Fruit fly (Drosophila melanogaster) whole organism, embryonic: ENCODE data around the gene Rpp30.

Source experiments
- Asciz ChIP-seq: fragments of 200-800 bp; sonication (Bioruptor generic); optimal IDR thresholded peaks from 2 replicates; lab custom pipeline; 2017; ENCODE audit warnings: missing biosample characterization, mild to moderate bottlenecking, missing genetic modification characterization, missing genetic modification reagents
- Bdp1 ChIP-seq: fragments of 200-800 bp; sonication (Bioruptor generic); optimal IDR thresholded peaks from 3 replicates; lab custom pipeline; 2016; ENCODE audit warnings: missing biosample characterization, missing genetic modification characterization
- Blimp-1 ChIP-seq: fragments of 200-800 bp; sonication (Bioruptor generic); optimal IDR thresholded peaks from 3 replicates; lab custom pipeline; 2018; ENCODE audit warnings: missing biosample characterization, missing genetic modification characterization, mild to moderate bottlenecking, moderate library complexity, missing genetic modification reagents
- CG12236 ChIP-seq: fragments of 200-800 bp; sonication (Bioruptor generic); optimal IDR thresholded peaks from 2 replicates; lab custom pipeline; 2016; ENCODE audit warnings: missing biosample characterization, missing genetic modification characterization
- CG15011 ChIP-seq: fragments of 200-800 bp; sonication (Bioruptor generic); optimal IDR thresholded peaks from 3 replicates; lab custom pipeline; 2018; ENCODE audit warnings: missing biosample characterization, mild to moderate bottlenecking, missing genetic modification characterization
- CG17186 ChIP-seq: fragments of 200-800 bp; sonication (Bioruptor generic); optimal IDR thresholded peaks from 3 replicates; lab custom pipeline; 2017; ENCODE audit warnings: missing biosample characterization, missing genetic modification reagents, missing genetic modification characterization
- CG18619 ChIP-seq: fragments of 200-800 bp; sonication (Bioruptor generic); optimal IDR thresholded peaks from 3 replicates; lab custom pipeline; 2017; ENCODE audit warnings: missing biosample characterization, mild to moderate bottlenecking, missing genetic modification characterization
- CG31224 ChIP-seq: fragments of 200-800 bp; sonication (Bioruptor generic); IDR thresholded peaks from 2 replicates; pipeline ENCODE4 v1.3.6; 2022; ENCODE audit warnings: missing biosample characterization, missing genetic modification characterization
- CG34376 ChIP-seq: fragments of 200-800 bp; sonication (Bioruptor generic); optimal IDR thresholded peaks from 2 replicates; lab custom pipeline; 2018; ENCODE audit warnings: missing biosample characterization, mild to moderate bottlenecking, missing genetic modification characterization
- CG4360 ChIP-seq: fragments of 200-800 bp; sonication (Bioruptor generic); IDR thresholded peaks from 2 replicates; pipeline ENCODE4 v1.3.6; 2022; ENCODE audit warnings: missing biosample characterization, missing genetic modification characterization
- CG43689 ChIP-seq: fragments of 200-800 bp; sonication (Bioruptor generic); IDR thresholded peaks from 2 replicates; pipeline ENCODE4 v1.3.6; 2022; ENCODE audit warnings: missing biosample characterization, missing genetic modification characterization
- CG6254 ChIP-seq: fragments of 200-800 bp; sonication (Bioruptor generic); optimal IDR thresholded peaks from 3 replicates; lab custom pipeline; 2017; ENCODE audit warnings: mild to moderate bottlenecking, missing biosample characterization, missing genetic modification reagents, missing genetic modification characterization
- CG6813 ChIP-seq: fragments of 200-800 bp; sonication (Bioruptor generic); optimal IDR thresholded peaks from 2 replicates; lab custom pipeline; 2017; ENCODE audit warnings: missing biosample characterization, missing genetic modification characterization, mild to moderate bottlenecking, moderate library complexity, missing genetic modification reagents
- CG8089 ChIP-seq: fragments of 200-800 bp; sonication (Bioruptor generic); optimal IDR thresholded peaks from 3 replicates; lab custom pipeline; 2016; ENCODE audit warnings: missing biosample characterization, missing genetic modification characterization
- CG8388 ChIP-seq: fragments of 200-800 bp; sonication (Bioruptor generic); optimal IDR thresholded peaks from 2 replicates; lab custom pipeline; 2019; ENCODE audit warnings: missing biosample characterization, mild to moderate bottlenecking, missing genetic modification characterization, moderate library complexity
- CG9932 ChIP-seq: fragments of 200-800 bp; sonication (Bioruptor generic); IDR thresholded peaks from 2 replicates; pipeline ENCODE4 v1.3.6; 2022; ENCODE audit warnings: missing biosample characterization, missing genetic modification characterization
- D19B ChIP-seq: fragments of 200-800 bp; sonication (Bioruptor generic); optimal IDR thresholded peaks from 2 replicates; lab custom pipeline; 2017; ENCODE audit warnings: missing biosample characterization, mild to moderate bottlenecking, missing genetic modification characterization
- Elba2 ChIP-seq: fragments of 200-800 bp; sonication (Bioruptor generic); optimal IDR thresholded peaks from 3 replicates; lab custom pipeline; 2016; ENCODE audit warnings: missing biosample characterization, missing genetic modification characterization
- H2.0 ChIP-seq: fragments of 200-800 bp; sonication (Bioruptor generic); IDR thresholded peaks from 2 replicates; pipeline ENCODE4 v1.3.6; 2022; ENCODE audit warnings: missing biosample characterization, missing genetic modification characterization
- HmgZ ChIP-seq: fragments of 200-800 bp; sonication (Bioruptor generic); optimal IDR thresholded peaks from 2 replicates; lab custom pipeline; 2018; ENCODE audit warnings: missing biosample characterization, mild to moderate bottlenecking, missing genetic modification characterization
- Jarid2 ChIP-seq: fragments of 200-800 bp; sonication (Bioruptor generic); optimal IDR thresholded peaks from 3 replicates; lab custom pipeline; 2017; ENCODE audit warnings: mild to moderate bottlenecking, missing biosample characterization, missing genetic modification reagents, missing genetic modification characterization
- Mad ChIP-seq: fragments of 200-800 bp; sonication (Bioruptor generic); optimal IDR thresholded peaks from 2 replicates; lab custom pipeline; 2016; ENCODE audit warnings: missing biosample characterization, missing genetic modification characterization
- Six4 ChIP-seq: fragments of 200-800 bp; sonication (Bioruptor generic); optimal IDR thresholded peaks from 2 replicates; lab custom pipeline; 2016; ENCODE audit warnings: missing biosample characterization, missing genetic modification characterization
- TFAM ChIP-seq: fragments of 200-800 bp; sonication (Bioruptor generic); optimal IDR thresholded peaks from 2 replicates; lab custom pipeline; 2017; ENCODE audit warnings: missing biosample characterization, missing genetic modification characterization, inconsistent platforms
- aop ChIP-seq: fragments of 200-800 bp; sonication (Bioruptor generic); IDR thresholded peaks from 2 replicates; pipeline ENCODE4 v1.3.6; 2022; ENCODE audit warnings: missing biosample characterization, missing genetic modification characterization
- ci ChIP-seq: fragments of 200-800 bp; sonication (Bioruptor generic); IDR thresholded peaks from 3 replicates; pipeline ENCODE4 v1.3.6; 2022; ENCODE audit warnings: missing biosample characterization, missing genetic modification characterization
- crol ChIP-seq: fragments of 200-800 bp; sonication (Bioruptor generic); IDR thresholded peaks from 2 replicates; pipeline ENCODE4 v1.3.6; 2022; ENCODE audit warnings: missing biosample characterization, missing genetic modification characterization
- disco-r ChIP-seq: fragments of 200-800 bp; sonication (Bioruptor generic); optimal IDR thresholded peaks from 2 replicates; lab custom pipeline; 2016; ENCODE audit warnings: missing biosample characterization, missing genetic modification characterization
- dmrt11E ChIP-seq: fragments of 200-800 bp; sonication (Bioruptor generic); optimal IDR thresholded peaks from 3 replicates; lab custom pipeline; 2018; ENCODE audit warnings: missing biosample characterization, mild to moderate bottlenecking, missing genetic modification characterization, moderate library complexity
- fu2 ChIP-seq: fragments of 200-800 bp; sonication (Bioruptor generic); optimal IDR thresholded peaks from 2 replicates; lab custom pipeline; 2016; ENCODE audit warnings: missing biosample characterization, missing genetic modification characterization
- gem ChIP-seq: fragments of 200-800 bp; sonication (Bioruptor generic); optimal IDR thresholded peaks from 2 replicates; lab custom pipeline; 2019; ENCODE audit warnings: missing biosample characterization, mild to moderate bottlenecking, missing genetic modification characterization, moderate library complexity
- gsb ChIP-seq: fragments of 200-800 bp; sonication (Bioruptor generic); IDR thresholded peaks from 2 replicates; pipeline ENCODE4 v1.3.6; 2022; ENCODE audit warnings: missing biosample characterization, missing genetic modification characterization
- gsb-n ChIP-seq: fragments of 200-800 bp; sonication (Bioruptor generic); optimal IDR thresholded peaks from 3 replicates; lab custom pipeline; 2018; ENCODE audit warnings: missing biosample characterization, mild to moderate bottlenecking, missing genetic modification characterization
- hb ChIP-seq: fragments of 200-800 bp; sonication (Bioruptor generic); IDR thresholded peaks from 3 replicates; pipeline ENCODE4 v1.3.6; 2022; ENCODE audit warnings: missing biosample characterization, missing genetic modification characterization; ENCODE audit not compliant: partially characterized antibody
- jigr1 ChIP-seq: fragments of 200-800 bp; sonication (Bioruptor generic); IDR thresholded peaks from 3 replicates; pipeline ENCODE4 v1.3.6; 2022; ENCODE audit warnings: missing biosample characterization, missing genetic modification characterization
- kah ChIP-seq: fragments of 200-800 bp; sonication (Bioruptor generic); optimal IDR thresholded peaks from 2 replicates; lab custom pipeline; 2018; ENCODE audit warnings: missing biosample characterization, mild to moderate bottlenecking, missing genetic modification characterization
- lilli ChIP-seq: fragments of 200-800 bp; sonication (Bioruptor generic); optimal IDR thresholded peaks from 3 replicates; lab custom pipeline; 2016; ENCODE audit warnings: missing biosample characterization, missing genetic modification characterization
- nau ChIP-seq: fragments of 200-800 bp; sonication (Bioruptor generic); optimal IDR thresholded peaks from 3 replicates; lab custom pipeline; 2017; ENCODE audit warnings: missing biosample characterization, mild to moderate bottlenecking, missing genetic modification characterization, missing genetic modification reagents
- nerfin-1 ChIP-seq: fragments of 200-800 bp; sonication (Bioruptor generic); optimal IDR thresholded peaks from 3 replicates; lab custom pipeline; 2019; ENCODE audit warnings: missing biosample characterization, mild to moderate bottlenecking, missing genetic modification characterization, moderate library complexity
- odd ChIP-seq: fragments of 200-800 bp; sonication (Bioruptor generic); optimal IDR thresholded peaks from 2 replicates; lab custom pipeline; 2017; ENCODE audit warnings: missing biosample characterization, mild to moderate bottlenecking, missing genetic modification characterization
- pb ChIP-seq: fragments of 200-800 bp; sonication (Bioruptor generic); optimal IDR thresholded peaks from 3 replicates; lab custom pipeline; 2016; ENCODE audit warnings: missing biosample characterization, missing genetic modification characterization
- pita ChIP-seq: fragments of 200-800 bp; sonication (Bioruptor generic); optimal IDR thresholded peaks from 2 replicates; lab custom pipeline; 2017; ENCODE audit warnings: missing biosample characterization, mild to moderate bottlenecking, missing genetic modification characterization
- row ChIP-seq: fragments of 200-800 bp; sonication (Bioruptor generic); IDR thresholded peaks from 3 replicates; pipeline ENCODE4 v1.3.6; 2022; ENCODE audit warnings: missing biosample characterization, missing genetic modification characterization
- sisA ChIP-seq: fragments of 200-800 bp; sonication (Bioruptor generic); IDR thresholded peaks from 2 replicates; pipeline ENCODE4 v1.3.6; 2022; ENCODE audit warnings: missing biosample characterization, missing genetic modification characterization
- slp2 ChIP-seq: fragments of 200-800 bp; sonication (Bioruptor generic); optimal IDR thresholded peaks from 2 replicates; lab custom pipeline; 2016; ENCODE audit warnings: missing biosample characterization, missing genetic modification characterization
- stwl ChIP-seq: fragments of 200-800 bp; sonication (Bioruptor generic); optimal IDR thresholded peaks from 3 replicates; lab custom pipeline; 2018; ENCODE audit warnings: missing biosample characterization, mild to moderate bottlenecking, missing genetic modification characterization, moderate library complexity
- tll ChIP-seq, 2 experiments: fragments of 200-800 bp in 1 of 2; fragments of >200 bp in 1 of 2; sonication (Bioruptor generic) in 1 of 2; optimal IDR thresholded peaks; 2 replicates each; lab custom pipeline; 2017 to 2019; ENCODE audit warnings: missing biosample characterization in 2 of 2, missing genetic modification characterization in 2 of 2, mild to moderate bottlenecking in 1 of 2, moderate library complexity in 1 of 2
- tx ChIP-seq: fragments of 200-800 bp; sonication (Bioruptor generic); optimal IDR thresholded peaks from 2 replicates; lab custom pipeline; 2016; ENCODE audit warnings: missing biosample characterization, missing genetic modification characterization
- unc-4 ChIP-seq: fragments of 200-800 bp; sonication (Bioruptor generic); IDR thresholded peaks from 2 replicates; pipeline ENCODE4 v1.3.6; 2022; ENCODE audit warnings: missing biosample characterization, missing genetic modification characterization; ENCODE audit not compliant: partially characterized antibody
- wek ChIP-seq: fragments of 200-800 bp; sonication (Bioruptor generic); optimal IDR thresholded peaks from 3 replicates; lab custom pipeline; 2018; ENCODE audit warnings: missing biosample characterization, mild to moderate bottlenecking, missing genetic modification characterization, moderate library complexity

Gene Rpp30

DNA sequence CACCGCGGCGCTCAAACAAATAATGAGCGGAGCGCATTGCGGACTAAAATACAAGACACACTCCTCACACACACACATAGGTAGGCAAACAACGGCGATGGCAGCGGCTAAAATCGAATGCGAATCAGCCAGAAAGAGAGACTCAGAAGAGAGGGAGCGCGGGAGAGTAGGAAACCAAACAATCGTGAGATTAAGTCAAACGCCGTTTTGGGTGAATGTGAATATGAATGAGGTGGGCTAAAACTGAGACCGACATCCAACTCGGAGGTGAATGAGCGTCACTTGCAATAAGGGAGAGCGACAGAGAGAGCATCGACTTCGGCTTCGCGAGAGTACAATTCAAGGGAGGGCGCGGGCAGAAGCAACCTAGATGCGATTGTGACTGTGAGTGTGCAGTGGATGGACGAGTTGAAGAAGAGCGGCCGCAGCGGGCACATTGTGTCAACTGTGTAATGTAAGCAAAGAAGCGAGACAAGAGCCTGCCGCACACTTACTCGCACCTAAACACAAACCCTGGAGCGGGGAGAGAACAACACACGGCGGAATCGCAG is 30.2 kb downstream of the Rpp30 start (continued):
- TF ChIP-seq Elba2, result no peak
- TF ChIP-seq row, result no peak
- TF ChIP-seq CG34376 (GFP tag; lab: Kevin White, UChicago), result peak; percentile 5
- no peak for TF ChIP-seq gem
- peak in 1 of 2 experiments; percentile 93 for TF ChIP-seq tll (GFP tag; optimal IDR thresholded peaks at IDR 0.05; lab: Kevin White, UChicago)
- no peak for TF ChIP-seq CG8089 (GFP tag; lab: Kevin White, UChicago)
- TF ChIP-seq aop (GFP tag; lab: Robert Waterston, UW), result no peak
- TF ChIP-seq nau (GFP tag; lab: Kevin White, UChicago), result no peak
- TF ChIP-seq pita (GFP tag; lab: Kevin White, UChicago), result no peak
- peak; percentile 92 for TF ChIP-seq crol (GFP tag; lab: Robert Waterston, UW)
- no peak for TF ChIP-seq D19B (GFP tag; lab: Kevin White, UChicago)
- TF ChIP-seq CG4360 (GFP tag; lab: Robert Waterston, UW), result peak; percentile 29; the same call in 1 of the 2 replicates
- 0 out of 2 replicates have a peak, but pooled peaks have one; percentile 11 for TF ChIP-seq gsb (GFP tag; lab: Robert Waterston, UW)
- no peak for TF ChIP-seq CG31224 (GFP tag; lab: Robert Waterston, UW)
- peak; percentile 20 for TF ChIP-seq gsb-n (tag; lab: Kevin White, UChicago)
- no peak for TF ChIP-seq TFAM (GFP tag; lab: Kevin White, UChicago)
- TF ChIP-seq CG8388 (GFP tag; lab: Kevin White, UChicago), result no peak
- TF ChIP-seq odd (GFP tag; lab: Kevin White, UChicago), result peak; percentile 31
- no peak for TF ChIP-seq HmgZ (tag; lab: Kevin White, UChicago)
- TF ChIP-seq CG17186, result no peak
- peak; percentile 16 for TF ChIP-seq kah (GFP tag; lab: Kevin White, UChicago)
- no peak for TF ChIP-seq stwl (tag; lab: Kevin White, UChicago)
- no peak for TF ChIP-seq Mad (GFP tag; lab: Kevin White, UChicago)
- no peak for TF ChIP-seq wek
- no peak for TF ChIP-seq CG12236
- TF ChIP-seq sisA (GFP tag; lab: Robert Waterston, UW), result no peak
- no peak for TF ChIP-seq CG9932
- TF ChIP-seq dmrt11E, result no peak
- no peak for TF ChIP-seq H2.0 (GFP tag; lab: Robert Waterston, UW)
- no peak for TF ChIP-seq lilli (GFP tag; lab: Kevin White, UChicago)
- no peak for TF ChIP-seq Six4 (GFP tag; lab: Kevin White, UChicago)
- TF ChIP-seq Jarid2 (GFP tag; lab: Kevin White, UChicago), result peak; percentile 43
- TF ChIP-seq CG43689 (GFP tag; lab: Robert Waterston, UW), result no peak
- no peak for TF ChIP-seq Blimp-1 (GFP tag; lab: Kevin White, UChicago)
- TF ChIP-seq CG18619, result no peak
- TF ChIP-seq unc-4 (GFP tag; lab: Robert Waterston, UW), result 0 out of 2 replicates have a peak, but pooled peaks have one; percentile 46
- peak; percentile 11 for TF ChIP-seq nerfin-1 (tag; lab: Kevin White, UChicago)
- no peak for TF ChIP-seq tx
- no peak for TF ChIP-seq jigr1 (GFP tag; lab: Robert Waterston, UW)
- no peak for TF ChIP-seq disco-r (GFP tag; lab: Kevin White, UChicago)
- peak; percentile 40; the same call in 2 of the 3 replicates for TF ChIP-seq ci (GFP tag; lab: Robert Waterston, UW)
- TF ChIP-seq hb, result no peak
- no peak for TF ChIP-seq CG15011 (GFP tag; lab: Kevin White, UChicago)
- TF ChIP-seq slp2 (GFP tag; lab: Kevin White, UChicago), result peak; percentile 4
- TF ChIP-seq Asciz (GFP tag; lab: Kevin White, UChicago), result no peak
- no peak for TF ChIP-seq CG6813 (GFP tag; lab: Kevin White, UChicago)
- peak; percentile 19 for TF ChIP-seq CG6254 (GFP tag; lab: Kevin White, UChicago)
- no peak for TF ChIP-seq fu2 (GFP tag; lab: Kevin White, UChicago)
- TF ChIP-seq pb (GFP tag; lab: Kevin White, UChicago), result no peak
- no peak for TF ChIP-seq Bdp1 (GFP tag; lab: Kevin White, UChicago)
